Worm (Caenorhabditis elegans) whole organism, young adult: ENCODE data around the gene mtpn-1.

Experiments used
- B0019.2 ChIP-seq: fragments of 200-800 bp; sonication (Bioruptor generic); conservative IDR thresholded peaks from 2 replicates; pipeline ENCODE4 v1.3.6; 2022; ENCODE audit warnings: missing genetic modification reagents, missing genetic modification characterization, missing compliant biosample characterization
- B0336.3 ChIP-seq: fragments of 200-800 bp; sonication (Bioruptor generic); IDR thresholded peaks from 2 replicates; pipeline ENCODE4 v1.3.6; 2022; ENCODE audit warnings: missing genetic modification characterization, missing compliant biosample characterization
- C06A6.2 ChIP-seq: fragments of 200-800 bp; sonication (Bioruptor generic); conservative IDR thresholded peaks from 2 replicates; pipeline ENCODE4 v1.3.6; 2022; ENCODE audit warnings: missing genetic modification characterization, missing compliant biosample characterization
- F23B12.7 ChIP-seq: sonication (generic microtip); optimal IDR thresholded peaks from 2 replicates; lab custom pipeline; 2017; ENCODE audit warnings: missing genetic modification characterization, mild to moderate bottlenecking, missing compliant biosample characterization, antibody characterized with exemption, moderate library complexity; ENCODE audit not compliant: insufficient read depth
- F37B4.10 ChIP-seq: fragments of 200-800 bp; sonication (Bioruptor generic); IDR thresholded peaks from 2 replicates; pipeline ENCODE4 v1.3.6; 2022; ENCODE audit warnings: missing genetic modification characterization, missing compliant biosample characterization
- F52B5.7 ChIP-seq: sonication (generic microtip); optimal IDR thresholded peaks from 2 replicates; lab custom pipeline; 2016; ENCODE audit warnings: mild to moderate bottlenecking, missing genetic modification characterization, missing compliant biosample characterization
- F57C9.4 ChIP-seq: sonication (generic microtip); optimal IDR thresholded peaks from 2 replicates; lab custom pipeline; 2017; ENCODE audit warnings: mild to moderate bottlenecking, missing genetic modification characterization, missing compliant biosample characterization
- T26A5.8 ChIP-seq: sonication (generic microtip); optimal IDR thresholded peaks from 2 replicates; lab custom pipeline; 2016; ENCODE audit warnings: missing genetic modification characterization, missing compliant biosample characterization
- Y95B8A.8 ChIP-seq: fragments of 200-800 bp; sonication (Bioruptor generic); IDR thresholded peaks from 2 replicates; pipeline ENCODE4 v1.3.6; 2022; ENCODE audit warnings: missing genetic modification reagents, missing genetic modification characterization, missing compliant biosample characterization
- akir-1 ChIP-seq: fragments of 200-800 bp; sonication (Bioruptor generic); optimal IDR thresholded peaks from 2 replicates; lab custom pipeline; 2018; ENCODE audit warnings: mild to moderate bottlenecking, missing genetic modification characterization, moderate library complexity, missing compliant biosample characterization
- ama-1 ChIP-seq, 3 experiments: fragments of 150-350 bp in 1 of 3; sonication (generic microtip) in 2 of 3; optimal IDR thresholded peaks; 2 replicates each; lab custom pipeline; 2014 to 2018; ENCODE audit warnings: missing biosample characterization in 2 of 3, missing genetic modification characterization in 2 of 3, missing genetic modification reagents in 2 of 3
- aptf-2 ChIP-seq: fragments of 200-800 bp; sonication (Bioruptor generic); conservative IDR thresholded peaks from 2 replicates; pipeline ENCODE4 v1.3.6; 2022; ENCODE audit warnings: missing genetic modification reagents, missing genetic modification characterization, missing compliant biosample characterization
- atf-7 ChIP-seq: sonication (generic microtip); optimal IDR thresholded peaks from 2 replicates; lab custom pipeline; 2017; ENCODE audit warnings: mild to moderate bottlenecking, missing genetic modification characterization, missing compliant biosample characterization
- athp-1 ChIP-seq: sonication (generic microtip); optimal IDR thresholded peaks from 2 replicates; lab custom pipeline; 2017; ENCODE audit warnings: mild to moderate bottlenecking, missing genetic modification characterization, missing compliant biosample characterization
- bed-1 ChIP-seq: fragments of 200-800 bp; sonication (Bioruptor generic); IDR thresholded peaks from 2 replicates; pipeline ENCODE4 v1.3.6; 2022; ENCODE audit warnings: missing genetic modification reagents, missing genetic modification characterization, missing compliant biosample characterization
- ceh-100 ChIP-seq: fragments of 200-800 bp; sonication (Bioruptor generic); IDR thresholded peaks from 2 replicates; pipeline ENCODE4 v1.3.6; 2022; ENCODE audit warnings: missing genetic modification reagents, missing genetic modification characterization, missing compliant biosample characterization
- dox-1 ChIP-seq: fragments of 200-800 bp; sonication (Bioruptor generic); IDR thresholded peaks from 2 replicates; pipeline ENCODE4 v1.3.6; 2022; ENCODE audit warnings: missing genetic modification reagents, missing genetic modification characterization, missing compliant biosample characterization
- efl-1 ChIP-seq: fragments of 150-350 bp; optimal IDR thresholded peaks from 2 replicates; lab custom pipeline; 2014; ENCODE audit warnings: missing biosample characterization, missing genetic modification reagents, missing genetic modification characterization
- ets-4 ChIP-seq: fragments of 200-800 bp; sonication (Bioruptor generic); optimal IDR thresholded peaks from 2 replicates; lab custom pipeline; 2018; ENCODE audit warnings: mild to moderate bottlenecking, missing genetic modification characterization, missing compliant biosample characterization
- fkh-3 ChIP-seq: sonication (generic microtip); optimal IDR thresholded peaks from 2 replicates; lab custom pipeline; 2016; ENCODE audit warnings: mild to moderate bottlenecking, missing genetic modification characterization, missing compliant biosample characterization
- gei-17 ChIP-seq: fragments of 200-800 bp; sonication (Bioruptor generic); optimal IDR thresholded peaks from 2 replicates; lab custom pipeline; 2018; ENCODE audit warnings: mild to moderate bottlenecking, missing genetic modification characterization, missing compliant biosample characterization
- him-1 ChIP-seq: sonication (generic microtip); optimal IDR thresholded peaks from 2 replicates; lab custom pipeline; 2016; ENCODE audit warnings: missing genotype, missing genetic modification reagents, missing genetic modification characterization, missing compliant biosample characterization
- hlh-12 ChIP-seq: sonication (generic microtip); optimal IDR thresholded peaks from 2 replicates; lab custom pipeline; 2016; ENCODE audit warnings: missing genetic modification characterization, missing compliant biosample characterization
- hlh-26 ChIP-seq: fragments of 200-800 bp; sonication (Bioruptor generic); conservative IDR thresholded peaks from 2 replicates; pipeline ENCODE4 v1.3.6; 2022; ENCODE audit warnings: missing genetic modification reagents, missing genetic modification characterization, missing compliant biosample characterization
- let-607 ChIP-seq, 2 experiments: fragments of 200-800 bp in 1 of 2; sonication (Bioruptor generic) in 1 of 2; sonication (generic microtip) in 1 of 2; optimal IDR thresholded peaks; 2 replicates each; lab custom pipeline; 2016 to 2018; ENCODE audit warnings: mild to moderate bottlenecking in 2 of 2, missing compliant biosample characterization in 2 of 2, missing genetic modification characterization in 2 of 2, moderate library complexity in 2 of 2, missing genotype in 1 of 2
- lin-26 ChIP-seq: fragments of 200-800 bp; sonication (Bioruptor generic); IDR thresholded peaks from 2 replicates; pipeline ENCODE4 v1.3.6; 2022; ENCODE audit warnings: missing genetic modification reagents, missing genetic modification characterization, missing compliant biosample characterization
- lir-1 ChIP-seq: fragments of 200-800 bp; sonication (Bioruptor generic); conservative IDR thresholded peaks from 2 replicates; pipeline ENCODE4 v1.3.6; 2022; ENCODE audit warnings: missing genetic modification reagents, missing genetic modification characterization, missing compliant biosample characterization
- lsl-1 ChIP-seq: fragments of 200-800 bp; sonication (Bioruptor generic); optimal IDR thresholded peaks from 2 replicates; lab custom pipeline; 2018; ENCODE audit warnings: mild to moderate bottlenecking, missing genetic modification characterization, moderate library complexity, missing compliant biosample characterization
- madf-8 ChIP-seq: fragments of 200-800 bp; sonication (Bioruptor generic); conservative IDR thresholded peaks from 2 replicates; pipeline ENCODE4 v1.3.6; 2022; ENCODE audit warnings: missing genetic modification reagents, missing genetic modification characterization, missing compliant biosample characterization
- mes-4 ChIP-seq: sonication (generic microtip); optimal IDR thresholded peaks from 2 replicates; lab custom pipeline; 2016; ENCODE audit warnings: missing genotype, missing genetic modification characterization, missing compliant biosample characterization
- nfya-2 ChIP-seq: fragments of 200-800 bp; sonication (Bioruptor generic); IDR thresholded peaks from 2 replicates; pipeline ENCODE4 v1.3.6; 2022; ENCODE audit warnings: missing genetic modification reagents, missing genetic modification characterization, missing compliant biosample characterization
- nhr-179 ChIP-seq: sonication (generic microtip); optimal IDR thresholded peaks from 2 replicates; lab custom pipeline; 2016; ENCODE audit warnings: mild to moderate bottlenecking, missing genetic modification characterization, missing compliant biosample characterization
- nhr-80 ChIP-seq: sonication (generic microtip); optimal IDR thresholded peaks from 2 replicates; lab custom pipeline; 2016; ENCODE audit warnings: missing genetic modification characterization, missing compliant biosample characterization
- pha-4 ChIP-seq: fragments of 150-350 bp; sonication (generic microtip); optimal IDR thresholded peaks from 2 replicates; lab custom pipeline; 2014; ENCODE audit warnings: missing biosample characterization, missing genetic modification reagents, missing genetic modification characterization
- sptf-2 ChIP-seq: fragments of 200-800 bp; sonication (Bioruptor generic); optimal IDR thresholded peaks from 2 replicates; lab custom pipeline; 2018; ENCODE audit warnings: mild to moderate bottlenecking, missing genetic modification characterization, missing compliant biosample characterization
- tbp1 ChIP-seq: fragments of 200-800 bp; sonication (Bioruptor generic); optimal IDR thresholded peaks from 2 replicates; lab custom pipeline; 2018; ENCODE audit warnings: mild to moderate bottlenecking, missing genetic modification characterization, missing compliant biosample characterization
- tbx-9 ChIP-seq: sonication (generic microtip); optimal IDR thresholded peaks from 2 replicates; lab custom pipeline; 2016; ENCODE audit warnings: borderline replicate concordance, missing genetic modification characterization, inconsistent platforms, missing compliant biosample characterization
- unc-62 ChIP-seq: fragments of 150-350 bp; optimal IDR thresholded peaks from 2 replicates; lab custom pipeline; 2014; ENCODE audit warnings: missing biosample characterization, missing genetic modification reagents, missing genetic modification characterization
- xnd-1 ChIP-seq: sonication (generic microtip); optimal IDR thresholded peaks from 2 replicates; lab custom pipeline; 2016; ENCODE audit warnings: missing genotype, missing genetic modification reagents, missing genetic modification characterization, missing compliant biosample characterization
- zim-3 ChIP-seq: sonication (generic microtip); optimal IDR thresholded peaks from 2 replicates; lab custom pipeline; 2017; ENCODE audit warnings: mild to moderate bottlenecking, missing genetic modification characterization, moderate library complexity, missing compliant biosample characterization
- ztf-18 ChIP-seq: sonication (generic microtip); optimal IDR thresholded peaks from 2 replicates; lab custom pipeline; 2016; ENCODE audit warnings: missing genotype, mild to moderate bottlenecking, missing genetic modification characterization, missing compliant biosample characterization
- ztf-25 ChIP-seq: fragments of 200-800 bp; sonication (Bioruptor generic); IDR thresholded peaks from 2 replicates; pipeline ENCODE4 v1.3.6; 2022; ENCODE audit warnings: missing genetic modification reagents, missing genetic modification characterization, missing compliant biosample characterization
- ztf-26 ChIP-seq: sonication (generic microtip); optimal IDR thresholded peaks from 2 replicates; lab custom pipeline; 2017; ENCODE audit warnings: missing genetic modification characterization, missing compliant biosample characterization
- ztf-28 ChIP-seq: fragments of 200-800 bp; sonication (Bioruptor generic); IDR thresholded peaks from 2 replicates; pipeline ENCODE4 v1.3.6; 2022; ENCODE audit warnings: missing genetic modification reagents, missing genetic modification characterization, missing compliant biosample characterization
- ztf-3 ChIP-seq: fragments of 200-800 bp; sonication (Bioruptor generic); optimal IDR thresholded peaks from 2 replicates; lab custom pipeline; 2018; ENCODE audit warnings: mild to moderate bottlenecking, missing genetic modification characterization, missing compliant biosample characterization

mtpn-1 gene

ce11 chrX:2369073-2369472 lies 38.2 kb upstream of the mtpn-1 start:
- TF ChIP-seq mes-4 (tag; lab: Kevin White, UChicago) = no peak
- TF ChIP-seq nhr-179 (tag; lab: Kevin White, UChicago) = no peak
- TF ChIP-seq Y95B8A.8 = no peak
- TF ChIP-seq sptf-2 (GFP tag; lab: Kevin White, UChicago) = no peak
- no peak for TF ChIP-seq ets-4 (GFP tag; lab: Kevin White, UChicago)
- TF ChIP-seq tbx-9 (tag; lab: Kevin White, UChicago) = no peak
- TF ChIP-seq gei-17 (GFP tag; lab: Kevin White, UChicago) = no peak
- no peak for TF ChIP-seq fkh-3 (tag; lab: Kevin White, UChicago)
- no peak for TF ChIP-seq madf-8 (GFP tag; lab: Robert Waterston, UW)
- TF ChIP-seq C06A6.2 (GFP tag; lab: Robert Waterston, UW) = no peak
- no peak for TF ChIP-seq ama-1 (optimal IDR thresholded peaks at IDR 0.05; lab: Kevin White, UChicago)
- no peak for TF ChIP-seq ama-1 (GFP tag; optimal IDR thresholded peaks at IDR 0.05; lab: Kevin White, UChicago)
- TF ChIP-seq bed-1 = no peak
- TF ChIP-seq T26A5.8 (tag; lab: Kevin White, UChicago) = no peak
- no peak for TF ChIP-seq athp-1
- no peak for TF ChIP-seq ztf-25 (GFP tag; lab: Robert Waterston, UW)
- no peak for TF ChIP-seq efl-1 (GFP tag; lab: Kevin White, UChicago)
- no peak for TF ChIP-seq lin-26 (GFP tag; lab: Robert Waterston, UW)
- TF ChIP-seq B0019.2 = no peak

- TF ChIP-seq nhr-80 = peak; percentile 68
- TF ChIP-seq xnd-1 = no peak
- TF ChIP-seq aptf-2 = no peak
- no peak for TF ChIP-seq ama-1 (optimal IDR thresholded peaks at IDR 0.05; lab: Kevin White, UChicago)
- no peak for TF ChIP-seq ama-1 (GFP tag; optimal IDR thresholded peaks at IDR 0.05; lab: Kevin White, UChicago)
- TF ChIP-seq zim-3 = no peak
- TF ChIP-seq hlh-26 (GFP tag; lab: Robert Waterston, UW) = no peak
- TF ChIP-seq lsl-1 (GFP tag; lab: Kevin White, UChicago) = no peak
- TF ChIP-seq him-1 = no peak
These were observed 36.6 kb upstream of the mtpn-1 start for ce11 chrX:2370655-2371054.

- TF ChIP-seq tbp1 (GFP tag; lab: Kevin White, UChicago) = peak; percentile 22
- peak; percentile 8 for TF ChIP-seq F23B12.7 (tag; lab: Kevin White, UChicago)
- peak in 1 of 2 experiments; percentile 42 for TF ChIP-seq let-607 (tag; optimal IDR thresholded peaks at IDR 0.05; lab: Kevin White, UChicago)
- peak; percentile 16 for TF ChIP-seq atf-7 (tag; lab: Kevin White, UChicago)
- peak; percentile 69 for TF ChIP-seq dox-1
- no peak for TF ChIP-seq zim-3
- peak; percentile 85 for TF ChIP-seq nhr-80
- no peak for TF ChIP-seq B0336.3
These were observed 35.1 kb upstream of the mtpn-1 start for ce11 chrX:2372134-2372533.

DNA sequence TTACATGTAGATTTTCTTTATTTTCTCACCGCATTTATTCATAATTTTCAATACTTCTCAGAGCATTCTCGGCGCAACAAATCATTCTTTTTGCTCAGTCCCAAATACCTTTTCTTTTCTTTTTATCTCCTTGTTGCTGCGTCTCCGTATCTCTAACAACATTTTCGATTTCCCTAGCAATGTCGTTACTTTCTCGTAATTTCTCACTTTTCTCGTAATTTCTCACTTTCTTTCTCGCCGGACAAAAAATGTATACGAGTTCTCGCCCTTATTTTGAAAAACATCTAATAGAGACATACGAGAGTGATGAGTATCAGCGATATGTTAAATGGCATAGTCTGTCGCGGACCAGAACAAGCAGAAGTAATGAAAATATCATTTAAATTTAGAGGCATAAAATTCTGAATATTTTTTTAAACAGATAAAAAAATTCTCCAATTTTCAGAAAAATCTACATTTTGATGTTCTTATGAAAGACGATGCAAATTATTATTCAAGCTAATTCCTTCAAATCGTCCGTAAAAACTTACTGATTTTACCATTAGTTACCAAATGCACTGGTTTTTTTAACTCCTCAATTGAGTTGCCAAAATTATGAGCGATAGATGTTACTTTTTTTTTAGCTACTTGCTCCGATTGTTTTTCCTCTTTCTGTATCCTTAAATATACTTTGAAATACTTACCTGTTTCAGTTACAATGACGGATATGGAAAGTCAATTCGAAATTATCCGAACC lies 31.8 kb upstream of the mtpn-1 start, which contains the start of gene F47G3.3:
Gene F47G3.3 (plus strand): TSS at position 686 of the 736 bp plus-strand sequence.
- TF ChIP-seq ztf-26 (no peak), F37B4.10 (no peak), F52B5.7 (no peak), ztf-3 (GFP tag; lab: Kevin White, UChicago) (no peak), nfya-2 (GFP tag; lab: Robert Waterston, UW) (no peak), lin-26 (GFP tag; lab: Robert Waterston, UW) (no peak), unc-62 (GFP tag; lab: Kevin White, UChicago) (no peak), hlh-12 (no peak), dox-1 (no peak), mes-4 (tag; lab: Kevin White, UChicago) (no peak), ztf-18 (tag; lab: Kevin White, UChicago) (no peak), pha-4 (no peak), ceh-100 (no peak), akir-1 (no peak), F57C9.4 (tag; lab: Kevin White, UChicago) (no peak), lir-1 (GFP tag; lab: Robert Waterston, UW) (no peak), ztf-28 (GFP tag; lab: Robert Waterston, UW) (no peak)
